Worm (Caenorhabditis elegans): ENCODE data around the gene skpo-2.

The skpo-2 gene

ce11 chrII:3463097-3463496 is 26.8 kb upstream of the skpo-2 start, which contains the start of gene C16C8.9:
TSS of gene C16C8.9 (minus strand) at chrII:3463197.
- TF ChIP-seq ceh-20 (GFP tag; IDR thresholded peaks at IDR 0.05) = no peak
- no peak for TF ChIP-seq hlh-11 (tag; optimal IDR thresholded peaks at IDR 0.05)
- TF ChIP-seq nhr-48 (tag; optimal IDR thresholded peaks at IDR 0.05) = no peak
- no peak for TF ChIP-seq madf-9 (GFP tag; conservative IDR thresholded peaks at IDR 0.05)
- no peak for TF ChIP-seq hif-1 (tag; optimal IDR thresholded peaks at IDR 0.05)
- TF ChIP-seq ceh-28 (tag; optimal IDR thresholded peaks at IDR 0.05) = no peak

- TF ChIP-seq tra-1 (GFP tag; IDR thresholded peaks at IDR 0.05) (no peak), ces-1 (GFP tag; optimal IDR thresholded peaks at IDR 0.05) (no peak), nhr-10 (tag; optimal IDR thresholded peaks at IDR 0.05) (no peak), T20F7.1 (GFP tag; optimal IDR thresholded peaks at IDR 0.05) (no peak)
Observed at ce11 chrII:3461586-3461985, 25.3 kb upstream of the skpo-2 start, which contains the start of gene C16C8.8. TSS of gene C16C8.8 (minus strand) at chrII:3461686.

DNA sequence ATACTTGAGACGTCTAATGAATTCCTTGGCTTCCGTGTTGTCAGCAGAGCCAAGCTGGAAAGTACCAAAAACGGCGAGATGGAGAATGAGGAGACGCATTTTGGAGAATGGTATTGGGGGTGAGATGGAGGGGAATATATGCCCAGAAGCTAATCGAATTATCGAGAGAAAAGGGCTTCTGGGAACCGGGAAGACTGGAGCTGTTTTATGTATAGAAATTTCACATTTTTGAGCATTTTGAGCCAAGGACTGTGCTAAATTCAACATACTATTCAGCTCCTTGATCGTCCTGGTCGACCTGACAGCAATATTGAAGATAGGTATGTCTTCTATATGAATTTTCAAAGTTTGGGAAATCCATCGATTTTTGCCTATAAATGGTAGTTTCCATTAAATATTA is 23.7 kb upstream of the skpo-2 start, which contains the start of gene C16C8.7:
Gene C16C8.7, minus strand, starts transcription at position 101 of the 400 bp plus-strand sequence.
- TF ChIP-seq set-16 (GFP tag; IDR thresholded peaks at IDR 0.05) (no peak), daf-12 (tag; optimal IDR thresholded peaks at IDR 0.05) (no peak), dmd-6 (GFP tag; IDR thresholded peaks at IDR 0.05) (no peak), mxl-3 (GFP tag; optimal IDR thresholded peaks at IDR 0.05) (no peak), saeg-2 (GFP tag; IDR thresholded peaks at IDR 0.05) (no peak), attf-4 (tag; optimal IDR thresholded peaks at IDR 0.05) (no peak), lin-13 (GFP tag; optimal IDR thresholded peaks at IDR 0.05) (no peak), madf-9 (GFP tag; conservative IDR thresholded peaks at IDR 0.05) (no peak), mxl-2 (GFP tag; conservative IDR thresholded peaks at IDR 0.05) (no peak), lsy-2 (tag; optimal IDR thresholded peaks at IDR 0.05) (no peak), aly-2 (tag; optimal IDR thresholded peaks at IDR 0.05) (no peak), tag-97 (GFP tag; IDR thresholded peaks at IDR 0.05) (no peak), unc-130 (GFP tag; optimal IDR thresholded peaks at IDR 0.05) (no peak), nhr-28 (tag; optimal IDR thresholded peaks at IDR 0.05) (no peak), D1046.2 (GFP tag; IDR thresholded peaks at IDR 0.05) (no peak), lim-7 (GFP tag; IDR thresholded peaks at IDR 0.05) (no peak), F26F4.8 (GFP tag; conservative IDR thresholded peaks at IDR 0.05) (no peak), nhr-76 (tag; optimal IDR thresholded peaks at IDR 0.05) (no peak), ctbp-1 (GFP tag; IDR thresholded peaks at IDR 0.05) (no peak), ztf-11 (tag; optimal IDR thresholded peaks at IDR 0.05) (no peak)

ce11 chrII:3459199-3459598 is 22.9 kb upstream of the skpo-2 start:
- TF ChIP-seq nhr-102 (tag; optimal IDR thresholded peaks at IDR 0.05) (no peak), pha-4 (GFP tag; IDR thresholded peaks at IDR 0.05) (no peak), pha-4 (tag; optimal IDR thresholded peaks at IDR 0.05) (no peak), F44E2.7 (GFP tag; IDR thresholded peaks at IDR 0.05) (no peak), daf-12 (tag; optimal IDR thresholded peaks at IDR 0.05) (no peak), zfp-2 (tag; optimal IDR thresholded peaks at IDR 0.05) (no peak), lin-29 (GFP tag; IDR thresholded peaks at IDR 0.05) (no peak)

ce11 chrII:3458209-3458608 is 21.9 kb upstream of the skpo-2 start, which contains the start of the genes C16C8.26 and C16C8.19:
TSS of gene C16C8.26 (minus strand) at chrII:3458309.
TSS of gene C16C8.19 (plus strand) at chrII:3458487.
- TF ChIP-seq arid-1 (GFP tag; conservative IDR thresholded peaks at IDR 0.05) (no peak), aly-2 (tag; optimal IDR thresholded peaks at IDR 0.05) (no peak), F26F4.8 (GFP tag; conservative IDR thresholded peaks at IDR 0.05) (no peak), ztf-11 (tag; optimal IDR thresholded peaks at IDR 0.05) (no peak), zag-1 (tag; optimal IDR thresholded peaks at IDR 0.05) (no peak), duxl-1 (tag; optimal IDR thresholded peaks at IDR 0.05; ENCODE audit: poor library complexity) (no peak), mdl-1 (tag; optimal IDR thresholded peaks at IDR 0.05) (no peak), ZK546.5 (tag; optimal IDR thresholded peaks at IDR 0.05) (no peak), F49E8.2 (tag; optimal IDR thresholded peaks at IDR 0.05; ENCODE audit: borderline replicate concordance) (no peak), pqm-1 (tag; optimal IDR thresholded peaks at IDR 0.05) (no peak), lsy-2 (tag; optimal IDR thresholded peaks at IDR 0.05) (no peak)
